Worm (Caenorhabditis elegans): ENCODE data around the gene sft-4.

The sft-4 gene

DNA sequence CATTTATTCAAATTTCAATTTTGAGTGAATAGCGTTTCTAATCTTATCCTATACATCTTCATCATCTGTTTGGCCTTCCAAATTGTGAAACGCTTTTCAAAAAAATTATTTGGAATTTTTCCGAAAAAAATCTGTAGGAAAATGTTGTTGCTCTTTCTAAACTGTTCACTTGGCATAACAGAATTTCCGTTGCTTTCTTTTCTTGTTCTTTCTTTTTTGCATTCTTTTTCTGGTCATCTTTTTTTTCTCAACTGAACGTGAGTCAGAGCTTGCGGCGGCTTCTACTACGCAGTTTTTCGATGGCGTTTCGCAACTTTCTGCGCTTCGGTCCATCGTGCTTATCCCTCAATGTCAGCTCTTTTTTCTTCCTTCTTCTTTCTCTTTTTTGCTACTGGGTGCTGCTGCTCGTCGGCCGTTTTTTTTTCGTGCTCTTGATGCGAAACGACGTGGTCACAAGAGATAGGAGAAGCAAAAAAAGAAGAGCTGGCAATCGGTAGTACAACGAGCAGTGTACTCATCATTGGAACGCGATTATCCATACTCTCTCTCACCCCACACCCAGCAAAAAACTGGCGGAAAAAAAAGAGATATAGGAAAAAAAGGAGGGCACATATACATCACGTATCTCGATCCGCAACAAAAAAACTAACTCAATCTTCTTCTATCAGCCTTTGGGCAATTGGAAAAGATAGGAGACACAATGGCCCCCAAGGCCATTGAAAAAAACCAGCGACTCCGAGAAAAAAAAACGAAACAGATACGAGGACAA is 39.4 kb upstream of the sft-4 start (continued):
- peak; percentile 78 for TF ChIP-seq nhr-85 (tag)
- TF ChIP-seq aly-2 (tag; optimal IDR thresholded peaks at IDR 0.05) = no peak
- TF ChIP-seq sup-37 (GFP tag; optimal IDR thresholded peaks at IDR 0.05) = no peak
- no peak for TF ChIP-seq C34B4.2 (tag; optimal IDR thresholded peaks at IDR 0.05)
- no peak for TF ChIP-seq ztf-11 (tag; optimal IDR thresholded peaks at IDR 0.05)
- peak; percentile 6 for TF ChIP-seq xbp-1 (tag; optimal IDR thresholded peaks at IDR 0.05)
- TF ChIP-seq nhr-84 (tag; optimal IDR thresholded peaks at IDR 0.05) = no peak
- no peak for TF ChIP-seq isw-1 (GFP tag; IDR thresholded peaks at IDR 0.05)
- peak; percentile 57 for TF ChIP-seq mep-1 (tag; optimal IDR thresholded peaks at IDR 0.05)
- no peak for TF ChIP-seq lir-3 (tag; optimal IDR thresholded peaks at IDR 0.05; ENCODE audit: poor library complexity)
- TF ChIP-seq efl-1 (optimal IDR thresholded peaks at IDR 0.05) = no peak
- TF ChIP-seq efl-1 (GFP tag; optimal IDR thresholded peaks at IDR 0.05 in 1 of 2) = peak in 1 of 2 experiments; percentile 81
- no peak for TF ChIP-seq fkh-8 (tag; optimal IDR thresholded peaks at IDR 0.05)
- TF ChIP-seq nhr-19 (GFP tag; conservative IDR thresholded peaks at IDR 0.05) = peak; percentile 39
- no peak for TF ChIP-seq ceh-90 (tag; optimal IDR thresholded peaks at IDR 0.05)
- TF ChIP-seq elt-2 (tag; optimal IDR thresholded peaks at IDR 0.05) = no peak
- TF ChIP-seq lin-14 (GFP tag; optimal IDR thresholded peaks at IDR 0.05) = peak; percentile 93

DNA sequence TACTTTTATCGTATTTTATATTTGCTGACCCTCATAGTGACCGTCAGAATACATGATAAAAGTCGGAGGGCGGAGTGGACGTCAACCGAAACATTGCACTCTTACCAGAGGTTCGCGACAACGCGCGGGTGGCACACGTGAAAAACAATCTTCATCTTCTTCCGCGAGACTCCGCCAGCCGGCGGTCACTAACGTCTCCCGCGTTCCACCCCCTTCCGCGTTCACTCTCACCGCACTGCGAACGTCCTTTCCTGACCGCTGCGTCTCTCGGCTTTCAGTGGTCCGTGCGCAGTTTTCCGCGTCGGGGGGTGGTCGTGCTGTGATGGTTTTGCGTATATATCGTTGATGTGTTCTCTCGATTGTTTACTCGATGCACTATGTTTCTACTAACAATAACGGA is 37.7 kb upstream of the sft-4 start:
- TF ChIP-seq efl-1 (optimal IDR thresholded peaks at IDR 0.05) (no peak), efl-1 (GFP tag; optimal IDR thresholded peaks at IDR 0.05 in 1 of 2) (peak in 1 of 2 experiments; percentile 39), ceh-82 (tag; optimal IDR thresholded peaks at IDR 0.05) (no peak), C34B4.2 (tag; optimal IDR thresholded peaks at IDR 0.05) (no peak), nhr-85 (tag) (peak; percentile 33), jun-1 (tag; optimal IDR thresholded peaks at IDR 0.05) (no peak), fos-1 (tag; optimal IDR thresholded peaks at IDR 0.05) (no peak), hlh-17 (GFP tag; optimal IDR thresholded peaks at IDR 0.05; ENCODE audit: borderline replicate concordance) (no peak)

DNA sequence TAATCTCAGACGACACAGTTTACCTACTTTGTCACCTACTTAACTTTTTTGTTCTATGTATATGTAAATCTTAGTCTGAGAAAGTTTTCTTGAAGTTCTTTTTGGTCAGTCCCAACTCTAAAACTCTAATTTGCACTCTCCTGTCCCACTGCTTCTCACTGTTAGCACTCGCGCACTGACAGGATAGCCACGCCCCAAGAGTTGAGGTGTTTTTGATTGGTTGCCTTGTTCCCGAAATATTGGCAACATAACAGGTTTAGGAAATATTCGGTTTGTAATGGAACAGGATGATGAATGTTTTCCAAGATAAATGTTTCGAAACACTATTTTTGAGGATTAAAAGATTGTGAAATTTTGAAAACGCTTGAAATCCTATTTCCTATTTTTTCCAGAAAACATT is 36.6 kb upstream of the sft-4 start:
- TF ChIP-seq vab-15 (tag; optimal IDR thresholded peaks at IDR 0.05) (no peak), ztf-11 (tag; optimal IDR thresholded peaks at IDR 0.05) (no peak), ets-5 (GFP tag; IDR thresholded peaks at IDR 0.05) (no peak), alr-1 (tag; optimal IDR thresholded peaks at IDR 0.05; ENCODE audit: borderline replicate concordance) (no peak), pax-3 (tag; optimal IDR thresholded peaks at IDR 0.05) (no peak)

DNA sequence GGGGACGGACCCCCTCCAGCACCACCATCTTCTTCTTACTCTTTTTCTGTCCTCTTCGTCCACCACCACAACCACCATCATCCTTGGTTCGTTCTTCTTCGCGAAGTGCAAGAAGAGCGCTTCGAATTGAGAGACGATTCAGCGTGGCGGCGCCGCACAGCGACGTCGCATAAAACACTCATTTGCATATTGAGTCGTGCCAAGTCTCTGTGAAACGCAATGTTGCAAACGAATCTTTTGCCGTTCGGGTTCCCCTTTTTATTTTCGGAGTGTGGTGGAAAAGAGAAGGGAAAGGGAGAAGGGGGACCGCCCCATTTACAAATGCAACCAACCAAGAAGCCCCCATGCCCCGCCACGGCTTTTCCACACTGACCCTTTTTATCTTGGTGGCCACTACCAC is 35.8 kb upstream of the sft-4 start:
- TF ChIP-seq nhr-76 (tag; optimal IDR thresholded peaks at IDR 0.05) (no peak), lsy-2 (tag; optimal IDR thresholded peaks at IDR 0.05) (peak in 1 of 2 experiments; percentile 13), lin-14 (GFP tag; optimal IDR thresholded peaks at IDR 0.05) (peak; percentile 64), nhr-47 (tag; optimal IDR thresholded peaks at IDR 0.05) (peak; percentile 12), vab-15 (tag; optimal IDR thresholded peaks at IDR 0.05) (no peak), ceh-82 (tag; optimal IDR thresholded peaks at IDR 0.05) (peak in 1 of 3 experiments; percentile 13), efl-1 (optimal IDR thresholded peaks at IDR 0.05) (no peak), efl-1 (GFP tag; optimal IDR thresholded peaks at IDR 0.05 in 1 of 2) (peak in 1 of 2 experiments; percentile 36), efl-3 (GFP tag; optimal IDR thresholded peaks at IDR 0.05) (no peak), xbp-1 (tag; optimal IDR thresholded peaks at IDR 0.05) (peak; percentile 3), tbx-2 (tag; optimal IDR thresholded peaks at IDR 0.05) (no peak)

DNA sequence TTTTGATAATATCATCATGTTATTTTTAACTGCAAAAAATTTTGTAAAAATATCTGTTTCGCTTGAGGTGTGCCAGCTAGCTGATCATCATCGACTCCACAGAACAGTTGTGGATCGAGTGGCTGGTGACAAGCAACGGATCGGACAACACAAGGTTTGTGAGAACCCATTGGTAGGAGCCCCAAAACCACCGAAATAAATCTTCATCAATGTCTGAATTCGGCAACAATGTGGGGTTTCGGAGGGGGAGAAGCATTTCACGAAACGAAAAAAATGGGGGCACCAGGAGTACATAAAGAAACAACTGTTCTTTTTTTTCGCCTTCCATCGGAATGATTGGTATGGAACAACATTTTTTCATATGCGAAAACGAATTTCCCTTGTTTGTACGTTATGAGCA is 34.8 kb upstream of the sft-4 start:
- TF ChIP-seq ceh-63 (GFP tag; optimal IDR thresholded peaks at IDR 0.05) (no peak), nhr-71 (tag; optimal IDR thresholded peaks at IDR 0.05) (peak; percentile 49), tbx-2 (tag; optimal IDR thresholded peaks at IDR 0.05) (no peak), xbp-1 (tag; optimal IDR thresholded peaks at IDR 0.05) (no peak), rnt-1 (tag; optimal IDR thresholded peaks at IDR 0.05) (peak; percentile 64), lin-14 (GFP tag; optimal IDR thresholded peaks at IDR 0.05) (peak; percentile 31)
